Worm (Caenorhabditis elegans) whole organism, L2 larva: ENCODE measurements around the gene fntb-1.

Experiments
- Y55F3AM.14 ChIP-seq: fragments of 200-800 bp; sonication (Bioruptor generic); optimal IDR thresholded peaks from 2 replicates; lab custom pipeline; 2018; ENCODE audit warnings: mild to moderate bottlenecking, missing genetic modification characterization, missing compliant biosample characterization
- elt-1 ChIP-seq: fragments of 150-350 bp; optimal IDR thresholded peaks from 2 replicates; lab custom pipeline; 2014; ENCODE audit warnings: missing biosample characterization, missing genetic modification characterization

- no peak for TF ChIP-seq Y55F3AM.14 (GFP tag; lab: Kevin White, UChicago)
- no peak for TF ChIP-seq elt-1 (tag; lab: Kevin White, UChicago)
Observed at ce11 chrV:14440841-14441240, 6.6 kb upstream of the fntb-1 start, which contains the start of gene F23B12.4.
